Worm (Caenorhabditis elegans): ENCODE results near the gene F53F8.6.
A peak's percentile ranks its signal among the peaks of the same experiment; 100 is the strongest.

DNA sequence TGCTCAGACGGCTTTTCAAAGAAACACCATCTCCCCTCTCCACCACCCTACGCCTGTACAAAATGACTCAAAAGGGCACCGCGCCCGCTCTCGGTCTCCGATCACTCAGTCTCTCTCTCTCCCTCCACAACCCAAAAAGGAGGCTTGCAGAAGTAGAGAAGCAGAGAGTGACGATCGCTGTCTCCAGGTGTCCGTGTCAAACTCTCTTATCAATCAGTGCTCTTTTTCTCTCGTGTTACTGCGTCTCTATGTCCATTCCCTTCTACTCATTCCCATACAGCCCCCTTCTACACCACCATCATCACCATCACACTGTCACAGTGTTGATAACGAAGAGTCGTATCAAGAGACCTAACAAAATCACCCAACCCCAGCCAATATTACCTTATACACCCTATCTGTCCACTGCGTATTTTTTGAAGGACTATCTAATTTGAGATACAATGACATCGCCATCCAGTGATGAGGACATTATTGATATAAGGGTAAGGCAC, 48.6 kb downstream of the F53F8.6 start, which contains the start of gene pha-4:
- TF ChIP-seq ceh-82 (tag; optimal IDR thresholded peaks at IDR 0.05) (no peak), pha-4 (GFP tag; IDR thresholded peaks at IDR 0.05) (no peak), pha-4 (tag; optimal IDR thresholded peaks at IDR 0.05) (peak; percentile 95), hif-1 (tag; optimal IDR thresholded peaks at IDR 0.05) (peak in 1 of 2 experiments; percentile 8), daf-8 (GFP tag; IDR thresholded peaks at IDR 0.05) (no peak), snpc-4 (tag; optimal IDR thresholded peaks at IDR 0.05) (no peak), fkh-10 (GFP tag; optimal IDR thresholded peaks at IDR 0.05) (no peak), lir-3 (tag; optimal IDR thresholded peaks at IDR 0.05) (no peak), R02D3.7 (tag; optimal IDR thresholded peaks at IDR 0.05) (no peak), mxl-3 (GFP tag; optimal IDR thresholded peaks at IDR 0.05) (peak; percentile 76), nhr-11 (tag; optimal IDR thresholded peaks at IDR 0.05) (no peak), egl-27 (tag; optimal IDR thresholded peaks at IDR 0.05) (no peak), nhr-28 (tag; optimal IDR thresholded peaks at IDR 0.05) (peak; percentile 31), nhr-237 (tag; optimal IDR thresholded peaks at IDR 0.05) (no peak)

Data from whole organism, L4 larva.